Fruit fly (Drosophila melanogaster) whole organism, embryonic: ENCODE data around the gene eIF1.
A peak's percentile ranks its signal among the peaks of the same experiment; 100 is the strongest.

ENCODE experiments used
- Ada2b ChIP-seq: fragments of 200-800 bp; sonication (Bioruptor generic); IDR thresholded peaks from 2 replicates; pipeline ENCODE4 v1.3.6; 2022; ENCODE audit warnings: missing biosample characterization, missing genetic modification characterization
- CG10366 ChIP-seq: fragments of 200-800 bp; sonication (Bioruptor generic); IDR thresholded peaks from 2 replicates; pipeline ENCODE4 v1.3.6; 2022; ENCODE audit warnings: missing biosample characterization, missing genetic modification characterization
- CG11695 ChIP-seq: fragments of 200-800 bp; sonication (Bioruptor generic); IDR thresholded peaks from 3 replicates; pipeline ENCODE4 v1.3.6; 2022; ENCODE audit warnings: missing biosample characterization, missing genetic modification characterization
- CG12236 ChIP-seq: fragments of 200-800 bp; sonication (Bioruptor generic); optimal IDR thresholded peaks from 2 replicates; lab custom pipeline; 2016; ENCODE audit warnings: missing biosample characterization, missing genetic modification characterization
- CG12299 ChIP-seq: fragments of 200-800 bp; sonication (Bioruptor generic); optimal IDR thresholded peaks from 2 replicates; lab custom pipeline; 2018; ENCODE audit warnings: missing biosample characterization, mild to moderate bottlenecking, missing genetic modification characterization
- CG12744 ChIP-seq: fragments of 200-800 bp; sonication (Bioruptor generic); optimal IDR thresholded peaks from 2 replicates; lab custom pipeline; 2016; ENCODE audit warnings: missing biosample characterization, missing genetic modification characterization
- CG13287 ChIP-seq: fragments of 200-800 bp; sonication (Bioruptor generic); IDR thresholded peaks from 2 replicates; pipeline ENCODE4 v1.3.6; 2022; ENCODE audit warnings: missing biosample characterization, missing genetic modification characterization; ENCODE audit not compliant: partially characterized antibody
- CG14441 ChIP-seq: fragments of 200-800 bp; sonication (Bioruptor generic); IDR thresholded peaks from 2 replicates; pipeline ENCODE4 v1.3.6; 2022; ENCODE audit warnings: missing biosample characterization, missing genetic modification characterization
- CG15696 ChIP-seq: fragments of 200-800 bp; sonication (Bioruptor generic); optimal IDR thresholded peaks from 2 replicates; lab custom pipeline; 2019; ENCODE audit warnings: missing biosample characterization, mild to moderate bottlenecking, missing genetic modification characterization, moderate library complexity
- CG17802 ChIP-seq: fragments of 200-800 bp; sonication (Bioruptor generic); optimal IDR thresholded peaks from 2 replicates; lab custom pipeline; 2018; ENCODE audit warnings: missing biosample characterization, mild to moderate bottlenecking, missing genetic modification characterization, moderate library complexity
- CG1792 ChIP-seq: fragments of 200-800 bp; sonication (Bioruptor generic); optimal IDR thresholded peaks from 2 replicates; lab custom pipeline; 2016; ENCODE audit warnings: missing biosample characterization, missing genetic modification characterization
- CG33213 ChIP-seq: fragments of 200-800 bp; sonication (Bioruptor generic); optimal IDR thresholded peaks from 3 replicates; lab custom pipeline; 2016; ENCODE audit warnings: missing biosample characterization, missing genetic modification characterization
- CG4820 ChIP-seq: fragments of 200-800 bp; sonication (Bioruptor generic); optimal IDR thresholded peaks from 3 replicates; lab custom pipeline; 2016; ENCODE audit warnings: missing biosample characterization, missing genetic modification characterization
- CG4854 ChIP-seq: fragments of 200-800 bp; sonication (Bioruptor generic); optimal IDR thresholded peaks from 2 replicates; lab custom pipeline; 2016; ENCODE audit warnings: missing biosample characterization, missing genetic modification characterization, inconsistent platforms
- CG5180 ChIP-seq: fragments of 200-800 bp; sonication (Bioruptor generic); optimal IDR thresholded peaks from 3 replicates; lab custom pipeline; 2017; ENCODE audit warnings: missing biosample characterization, missing genetic modification characterization, mild to moderate bottlenecking, moderate library complexity, missing genetic modification reagents
- CG5245 ChIP-seq: fragments of 200-800 bp; sonication (Bioruptor generic); optimal IDR thresholded peaks from 3 replicates; lab custom pipeline; 2016; ENCODE audit warnings: missing biosample characterization, missing genetic modification characterization
- CG8089 ChIP-seq: fragments of 200-800 bp; sonication (Bioruptor generic); optimal IDR thresholded peaks from 3 replicates; lab custom pipeline; 2016; ENCODE audit warnings: missing biosample characterization, missing genetic modification characterization
- CG8388 ChIP-seq: fragments of 200-800 bp; sonication (Bioruptor generic); optimal IDR thresholded peaks from 2 replicates; lab custom pipeline; 2019; ENCODE audit warnings: missing biosample characterization, mild to moderate bottlenecking, missing genetic modification characterization, moderate library complexity
- CG9437 ChIP-seq: fragments of 200-800 bp; sonication (Bioruptor generic); optimal IDR thresholded peaks from 2 replicates; lab custom pipeline; 2018; ENCODE audit warnings: missing biosample characterization, mild to moderate bottlenecking, missing genetic modification characterization
- CG9797 ChIP-seq: fragments of 200-800 bp; sonication (Bioruptor generic); optimal IDR thresholded peaks from 3 replicates; lab custom pipeline; 2018; ENCODE audit warnings: missing biosample characterization, mild to moderate bottlenecking, missing genetic modification characterization
- CTCF ChIP-seq: fragments of 200-800 bp; sonication (Bioruptor generic); optimal IDR thresholded peaks from 2 replicates; lab custom pipeline; 2017; ENCODE audit warnings: missing biosample characterization, mild to moderate bottlenecking, missing genetic modification characterization, moderate library complexity
- Camta ChIP-seq: fragments of 200-800 bp; sonication (Bioruptor generic); optimal IDR thresholded peaks from 2 replicates; lab custom pipeline; 2016; ENCODE audit warnings: missing biosample characterization, missing genetic modification characterization
- D19A ChIP-seq: fragments of 200-800 bp; optimal IDR thresholded peaks from 3 replicates; lab custom pipeline; 2019; ENCODE audit warnings: missing biosample characterization, mild to moderate bottlenecking, missing genetic modification characterization, moderate library complexity
- D19B ChIP-seq: fragments of 200-800 bp; sonication (Bioruptor generic); optimal IDR thresholded peaks from 2 replicates; lab custom pipeline; 2017; ENCODE audit warnings: missing biosample characterization, mild to moderate bottlenecking, missing genetic modification characterization
- Deaf1 ChIP-seq: fragments of 200-800 bp; optimal IDR thresholded peaks from 3 replicates; lab custom pipeline; 2019; ENCODE audit warnings: missing biosample characterization, mild to moderate bottlenecking, missing genetic modification characterization, moderate library complexity
- HLH54F ChIP-seq: fragments of 200-800 bp; sonication (Bioruptor generic); optimal IDR thresholded peaks from 3 replicates; lab custom pipeline; 2016; ENCODE audit warnings: missing biosample characterization, missing genetic modification characterization
- HmgD ChIP-seq: fragments of 200-800 bp; sonication (Bioruptor generic); optimal IDR thresholded peaks from 3 replicates; lab custom pipeline; 2016; ENCODE audit warnings: missing biosample characterization, missing genetic modification characterization
- Hsf ChIP-seq: fragments of 200-800 bp; sonication (Bioruptor generic); optimal IDR thresholded peaks from 3 replicates; lab custom pipeline; 2016; ENCODE audit warnings: missing biosample characterization, missing genetic modification characterization
- NfI ChIP-seq: fragments of 200-800 bp; sonication (Bioruptor generic); optimal IDR thresholded peaks from 3 replicates; lab custom pipeline; 2018; ENCODE audit warnings: missing biosample characterization, mild to moderate bottlenecking, missing genetic modification characterization, moderate library complexity
- PHDP ChIP-seq: fragments of 200-800 bp; sonication (Bioruptor generic); optimal IDR thresholded peaks from 3 replicates; lab custom pipeline; 2018; ENCODE audit warnings: missing biosample characterization, mild to moderate bottlenecking, missing genetic modification characterization, moderate library complexity
- Scr ChIP-seq: fragments of 200-800 bp; sonication (Bioruptor generic); IDR thresholded peaks from 2 replicates; pipeline ENCODE4 v1.3.6; 2022; ENCODE audit warnings: missing biosample characterization, missing genetic modification characterization; ENCODE audit not compliant: partially characterized antibody
- Sin3A ChIP-seq: fragments of >200 bp; optimal IDR thresholded peaks from 2 replicates; lab custom pipeline; 2018
- Sox100B ChIP-seq: fragments of 200-800 bp; sonication (Bioruptor generic); optimal IDR thresholded peaks from 3 replicates; lab custom pipeline; 2018; ENCODE audit warnings: missing biosample characterization, mild to moderate bottlenecking, missing genetic modification characterization
- ato ChIP-seq: fragments of 200-800 bp; sonication (Bioruptor generic); IDR thresholded peaks from 2 replicates; pipeline ENCODE4 v1.3.6; 2022; ENCODE audit warnings: missing biosample characterization, missing genetic modification characterization; ENCODE audit not compliant: partially characterized antibody
- bcd ChIP-seq: fragments of 200-800 bp; sonication (Bioruptor generic); optimal IDR thresholded peaks from 2 replicates; lab custom pipeline; 2017; ENCODE audit warnings: missing biosample characterization, mild to moderate bottlenecking, missing genetic modification characterization
- cad ChIP-seq: fragments of >200 bp; optimal IDR thresholded peaks from 2 replicates; lab custom pipeline; 2017; ENCODE audit warnings: missing biosample characterization, missing genetic modification characterization
- chn ChIP-seq: fragments of 200-800 bp; sonication (Bioruptor generic); optimal IDR thresholded peaks from 2 replicates; lab custom pipeline; 2016; ENCODE audit warnings: missing biosample characterization, missing genetic modification characterization
- cwo ChIP-seq: fragments of 200-800 bp; sonication (Bioruptor generic); optimal IDR thresholded peaks from 3 replicates; lab custom pipeline; 2017; ENCODE audit warnings: missing biosample characterization, missing genetic modification characterization, mild to moderate bottlenecking, moderate library complexity, missing genetic modification reagents
- eve ChIP-seq, 2 experiments: fragments of >200 bp; optimal IDR thresholded peaks; 2 replicates each; lab custom pipeline; 2017; ENCODE audit warnings: missing biosample characterization in 2 of 2, missing genetic modification characterization in 2 of 2
- gfzf ChIP-seq: fragments of 200-800 bp; sonication (Bioruptor generic); optimal IDR thresholded peaks from 2 replicates; lab custom pipeline; 2016; ENCODE audit warnings: missing biosample characterization, mild to moderate bottlenecking, missing genetic modification characterization, moderate library complexity
- mam ChIP-seq: fragments of 200-800 bp; sonication (Bioruptor generic); optimal IDR thresholded peaks from 3 replicates; lab custom pipeline; 2016; ENCODE audit warnings: missing biosample characterization, missing genetic modification characterization
- onecut ChIP-seq: fragments of 200-800 bp; sonication (Bioruptor generic); IDR thresholded peaks from 2 replicates; pipeline ENCODE4 v1.3.6; 2022; ENCODE audit warnings: missing biosample characterization, missing genetic modification characterization
- otp ChIP-seq: fragments of 200-800 bp; sonication (Bioruptor generic); IDR thresholded peaks from 3 replicates; pipeline ENCODE4, ENCODE4 v1.3.6; 2022; ENCODE audit warnings: missing biosample characterization, missing genetic modification characterization
- pan ChIP-seq, 4 experiments: fragments of >200 bp in 3 of 4; fragments of 200-800 bp in 1 of 4; sonication (Bioruptor generic) in 1 of 4; optimal IDR thresholded peaks in 3 of 4; IDR thresholded peaks in 1 of 4; 2 replicates each; pipeline versions ENCODE4 v1.3.6 to Lab custom; 2017 to 2022; ENCODE audit warnings: missing biosample characterization in 2 of 4, missing genetic modification characterization in 2 of 4, mixed read lengths in 1 of 4
- pum ChIP-seq: fragments of 200-800 bp; sonication (Bioruptor generic); optimal IDR thresholded peaks from 2 replicates; lab custom pipeline; 2016; ENCODE audit warnings: missing biosample characterization, missing genetic modification characterization
- ro ChIP-seq: fragments of 200-800 bp; sonication (Bioruptor generic); IDR thresholded peaks from 2 replicates; pipeline ENCODE4 v1.3.6; 2022; ENCODE audit warnings: missing biosample characterization, missing genetic modification characterization
- seq ChIP-seq: fragments of 200-800 bp; sonication (Bioruptor generic); IDR thresholded peaks from 2 replicates; pipeline ENCODE4 v1.3.6; 2022; ENCODE audit warnings: missing biosample characterization, missing genetic modification characterization
- vfl ChIP-seq: fragments of 200-800 bp; sonication (Bioruptor generic); optimal IDR thresholded peaks from 2 replicates; lab custom pipeline; 2016; ENCODE audit warnings: missing biosample characterization, missing genetic modification characterization
- vnd ChIP-seq: fragments of 200-800 bp; sonication (Bioruptor generic); IDR thresholded peaks from 3 replicates; pipeline ENCODE4 v1.3.6; 2022; ENCODE audit warnings: missing biosample characterization, missing genetic modification characterization; ENCODE audit not compliant: partially characterized antibody

The eIF1 gene

dm6 chr3L:3198447-3199402 is 24.4 kb upstream of the eIF1 start, which contains the start of the genes CG32276 and gry (continued):
- TF ChIP-seq Scr: peak; percentile 53
- TF ChIP-seq Camta (GFP tag; lab: Kevin White, UChicago): peak; percentile 42
- TF ChIP-seq bcd: peak; percentile 73
- TF ChIP-seq NfI (GFP tag; lab: Kevin White, UChicago): peak; percentile 73
- peak; percentile 77 for TF ChIP-seq chn (GFP tag; lab: Kevin White, UChicago)
- TF ChIP-seq CG4854: no peak
- no peak for TF ChIP-seq Deaf1 (tag; lab: Kevin White, UChicago)
- TF ChIP-seq CG10366 (GFP tag; lab: Robert Waterston, UW): peak; percentile 64
- TF ChIP-seq HLH54F (GFP tag; lab: Kevin White, UChicago): peak; percentile 85
- TF ChIP-seq ato (GFP tag; lab: Robert Waterston, UW): no peak
- no peak for TF ChIP-seq PHDP (tag; lab: Kevin White, UChicago)
- peak; percentile 58 for TF ChIP-seq CG8089
- peak; percentile 65 for TF ChIP-seq HmgD
- TF ChIP-seq CG5245: peak; percentile 70
- peak; percentile 77 for TF ChIP-seq vfl (GFP tag; lab: Kevin White, UChicago)
- no peak for TF ChIP-seq Sox100B
- TF ChIP-seq CG9437 (GFP tag; lab: Kevin White, UChicago): peak; percentile 85
- TF ChIP-seq ro (GFP tag; lab: Robert Waterston, UW): 0 out of 2 replicates have a peak, but pooled peaks have one; percentile 16
- peak; percentile 96 for TF ChIP-seq CG9797 (GFP tag; lab: Kevin White, UChicago)
- peak; percentile 60 for TF ChIP-seq CG14441
- no peak for TF ChIP-seq pan (optimal IDR thresholded peaks at IDR 0.05; lab: Kevin White, UChicago)
- TF ChIP-seq pan (GFP tag; optimal IDR thresholded peaks at IDR 0.05 in 1 of 2, IDR thresholded peaks at IDR 0.05 in 1 of 2): peak in 1 of 2 experiments; percentile 29
- TF ChIP-seq mam (GFP tag; lab: Kevin White, UChicago): peak; percentile 79
- peak; percentile 79 for TF ChIP-seq pum
- TF ChIP-seq CG33213 (GFP tag; lab: Kevin White, UChicago): peak; percentile 81
- TF ChIP-seq vnd (GFP tag; lab: Robert Waterston, UW): no peak
- peak; percentile 41 for TF ChIP-seq CG12236 (GFP tag; lab: Kevin White, UChicago)
- peak; percentile 45; the same call in 1 of the 2 replicates for TF ChIP-seq seq (GFP tag; lab: Robert Waterston, UW)
- TF ChIP-seq CTCF (GFP tag; lab: Kevin White, UChicago): no peak
- no peak for TF ChIP-seq D19B (GFP tag; lab: Kevin White, UChicago)
- TF ChIP-seq CG17802 (tag; lab: Kevin White, UChicago): no peak
- peak; percentile 54; the same call in 1 of the 3 replicates for TF ChIP-seq otp
- TF ChIP-seq CG13287: peak; percentile 63; the same call in 1 of the 2 replicates
- TF ChIP-seq CG4820 (GFP tag; lab: Kevin White, UChicago): peak; percentile 77
- TF ChIP-seq cad (GFP tag; lab: Kevin White, UChicago): no peak
- no peak for TF ChIP-seq CG5180 (GFP tag; lab: Kevin White, UChicago)
- TF ChIP-seq eve (GFP tag; optimal IDR thresholded peaks at IDR 0.05; lab: Kevin White, UChicago): no peak
- TF ChIP-seq CG11695 (GFP tag; lab: Robert Waterston, UW): peak; percentile 73
- peak; percentile 85 for TF ChIP-seq Hsf (GFP tag; lab: Kevin White, UChicago)
- peak; percentile 75 for TF ChIP-seq CG15696
- no peak for TF ChIP-seq CG1792 (GFP tag; lab: Kevin White, UChicago)
- TF ChIP-seq Ada2b (GFP tag; lab: Robert Waterston, UW): peak; percentile 72
- TF ChIP-seq CG8388 (GFP tag; lab: Kevin White, UChicago): peak; percentile 60
- peak; percentile 94 for TF ChIP-seq gfzf (GFP tag; lab: Kevin White, UChicago)
- peak; percentile 30 for TF ChIP-seq onecut (GFP tag; lab: Robert Waterston, UW)
- peak; percentile 68 for TF ChIP-seq CG12299 (tag; lab: Kevin White, UChicago)
- TF ChIP-seq CG12744: no peak
- peak; percentile 92 for TF ChIP-seq Sin3A (lab: Kevin White, UChicago)
- TF ChIP-seq cwo (GFP tag; lab: Kevin White, UChicago): peak; percentile 61
- TF ChIP-seq D19A: no peak
